Fruit fly (Drosophila melanogaster): Measurements from ENCODE around the gene CG10165.

Gene CG10165

DNA sequence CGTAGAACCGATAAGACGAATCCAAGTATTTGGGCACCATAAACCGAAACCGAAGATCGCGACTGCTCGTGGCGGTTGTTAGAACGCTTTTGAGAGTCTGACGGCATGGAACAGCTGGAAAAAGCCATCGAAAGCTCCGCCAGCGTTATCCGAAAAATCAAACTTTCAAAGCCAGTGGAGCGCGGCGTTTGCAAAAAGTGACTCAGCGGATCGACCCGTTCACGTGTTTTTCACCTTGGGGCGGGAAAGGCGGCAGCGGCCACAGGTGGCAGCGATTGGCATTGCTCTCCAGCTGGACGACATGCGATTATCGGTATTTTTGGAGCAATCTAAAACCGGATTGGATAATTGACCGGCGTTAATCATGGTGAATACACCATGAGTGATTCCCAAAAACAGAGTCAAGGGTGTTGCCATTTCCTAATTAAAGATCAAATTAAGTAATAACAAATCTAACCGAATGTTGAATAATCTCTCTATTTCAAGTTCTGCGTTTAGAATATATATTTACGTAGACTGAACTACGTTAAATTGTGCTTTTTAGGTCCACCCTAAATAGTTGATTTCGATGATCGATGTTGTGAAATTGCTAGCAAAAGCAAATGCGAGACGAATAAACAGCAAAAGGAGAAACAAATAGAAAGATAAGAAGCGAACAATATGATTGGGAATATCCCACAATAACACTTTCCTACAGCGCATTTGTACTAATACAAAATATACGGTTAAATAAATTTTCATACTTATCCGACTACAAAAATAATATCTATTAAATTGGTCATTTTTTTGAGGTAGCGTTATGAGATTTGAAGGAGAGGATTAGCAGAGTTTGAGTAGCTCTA lies 17.0 kb upstream of the CG10165 start, which contains the start of gene CG10337 (continued):
- TF ChIP-seq CG8119 (GFP tag; IDR thresholded peaks at IDR 0.05) (peak; percentile 36; the same call in 1 of the 3 replicates), Smox (GFP tag; optimal IDR thresholded peaks at IDR 0.05) (peak; percentile 9), Sox102F (GFP tag; optimal IDR thresholded peaks at IDR 0.05) (peak; percentile 19), Gug (GFP tag; IDR thresholded peaks at IDR 0.05) (no peak), Hr4 (GFP tag; optimal IDR thresholded peaks at IDR 0.05) (peak; percentile 21), acj6 (GFP tag; optimal IDR thresholded peaks at IDR 0.05) (peak; percentile 12), CG11762 (GFP tag; optimal IDR thresholded peaks at IDR 0.05; ENCODE audit: insufficient read depth) (no peak), salr (GFP tag; optimal IDR thresholded peaks at IDR 0.05) (no peak)

- TF ChIP-seq Lpt (GFP tag; optimal IDR thresholded peaks at IDR 0.05) = no peak
- TF ChIP-seq Sox14 (GFP tag; optimal IDR thresholded peaks at IDR 0.05) = peak; percentile 3
- peak; percentile 6 for TF ChIP-seq esn (GFP tag; optimal IDR thresholded peaks at IDR 0.05)
- TF ChIP-seq Eip78C (GFP tag) = peak; percentile 57
- TF ChIP-seq CG8632 (GFP tag; optimal IDR thresholded peaks at IDR 0.05) = no peak
- 0 out of 2 replicates have a peak, but pooled peaks have one; percentile 9 for TF ChIP-seq CG15336 (GFP tag; IDR thresholded peaks at IDR 0.05)
- peak; percentile 6 for TF ChIP-seq Smox (GFP tag; optimal IDR thresholded peaks at IDR 0.05)
- no peak for TF ChIP-seq CG6854 (GFP tag; optimal IDR thresholded peaks at IDR 0.05)
- peak; percentile 8 for TF ChIP-seq Hr4 (GFP tag; optimal IDR thresholded peaks at IDR 0.05)
- TF ChIP-seq CG6276 (GFP tag; optimal IDR thresholded peaks at IDR 0.05) = peak; percentile 19
Measured at dm6 chr2L:19543010-19543564, 13.0 kb upstream of the CG10165 start.

- peak; percentile 37 for TF ChIP-seq Eip78C (GFP tag)
- TF ChIP-seq esn (GFP tag; optimal IDR thresholded peaks at IDR 0.05) = peak; percentile 4
- TF ChIP-seq dsx (GFP tag; optimal IDR thresholded peaks at IDR 0.05; ENCODE audit: poor library complexity, severe bottlenecking) = peak; percentile 34
- TF ChIP-seq Sox102F (GFP tag; optimal IDR thresholded peaks at IDR 0.05) = no peak
- peak; percentile 57 for TF ChIP-seq svp (GFP tag)
Measured at dm6 chr2L:19542268-19542773, 12.2 kb upstream of the CG10165 start.

- TF ChIP-seq ss (GFP tag; optimal IDR thresholded peaks at IDR 0.05) (no peak), Blimp-1 (GFP tag; optimal IDR thresholded peaks at IDR 0.05) (no peak), spab (GFP tag; optimal IDR thresholded peaks at IDR 0.05) (no peak), CG11762 (GFP tag; optimal IDR thresholded peaks at IDR 0.05; ENCODE audit: insufficient read depth) (no peak), Eip93F (GFP tag; optimal IDR thresholded peaks at IDR 0.05) (no peak), CG6792 (GFP tag; optimal IDR thresholded peaks at IDR 0.05) (no peak), lz (GFP tag; optimal IDR thresholded peaks at IDR 0.05) (no peak), Gug (GFP tag; IDR thresholded peaks at IDR 0.05) (no peak), Ets96B (tag; optimal IDR thresholded peaks at IDR 0.05) (no peak), CG11294 (GFP tag; IDR thresholded peaks at IDR 0.05) (no peak), CG4318 (GFP tag; optimal IDR thresholded peaks at IDR 0.05) (no peak), CG34406 (GFP tag; optimal IDR thresholded peaks at IDR 0.05) (no peak)
Measured at dm6 chr2L:19540307-19540706, 10.2 kb upstream of the CG10165 start, which contains the start of gene CG13081. TSS of gene CG13081 (plus strand) at chr2L:19540607.

dm6 chr2L:19537779-19538456 lies 7.8 kb upstream of the CG10165 start, which contains the start of gene CG13082:
TSS of gene CG13082 (plus strand) at chr2L:19538425.
- TF ChIP-seq cyc (GFP tag; optimal IDR thresholded peaks at IDR 0.05) = peak; percentile 96
- TF ChIP-seq CG6792 (GFP tag; optimal IDR thresholded peaks at IDR 0.05) = peak; percentile 93
- peak; percentile 97 for TF ChIP-seq Met (GFP tag; optimal IDR thresholded peaks at IDR 0.05)
- TF ChIP-seq Ets96B (tag; optimal IDR thresholded peaks at IDR 0.05) = peak; percentile 76
- peak; percentile 94 for TF ChIP-seq Eip93F (GFP tag; optimal IDR thresholded peaks at IDR 0.05)
- TF ChIP-seq Gug (GFP tag; IDR thresholded peaks at IDR 0.05) = peak; percentile 73
- TF ChIP-seq eg (GFP tag; IDR thresholded peaks at IDR 0.05) = peak; percentile 72
- TF ChIP-seq CG11902 (GFP tag; optimal IDR thresholded peaks at IDR 0.05) = peak; percentile 81
- peak; percentile 39 for TF ChIP-seq CG1621 (tag; optimal IDR thresholded peaks at IDR 0.05)
- TF ChIP-seq CG7368 (GFP tag; optimal IDR thresholded peaks at IDR 0.05) = peak; percentile 67
- TF ChIP-seq Sox102F (GFP tag; optimal IDR thresholded peaks at IDR 0.05) = peak; percentile 95
- TF ChIP-seq CG16779 (tag; optimal IDR thresholded peaks at IDR 0.05) = peak; percentile 66
- peak; percentile 89 for TF ChIP-seq CG15336 (GFP tag; IDR thresholded peaks at IDR 0.05)
- TF ChIP-seq vri (GFP tag; optimal IDR thresholded peaks at IDR 0.05) = peak; percentile 83
- peak; percentile 87 for TF ChIP-seq CG6163 (GFP tag; IDR thresholded peaks at IDR 0.05)
- TF ChIP-seq CG6854 (GFP tag; optimal IDR thresholded peaks at IDR 0.05) = peak; percentile 90
- peak; percentile 9 for TF ChIP-seq CG9139 (GFP tag; optimal IDR thresholded peaks at IDR 0.05)
- TF ChIP-seq topi (GFP tag; optimal IDR thresholded peaks at IDR 0.05) = peak; percentile 96

Data from whole organism, prepupa.